Worm (Caenorhabditis elegans): ENCODE results near the gene C03A7.13.

The C03A7.13 gene

DNA sequence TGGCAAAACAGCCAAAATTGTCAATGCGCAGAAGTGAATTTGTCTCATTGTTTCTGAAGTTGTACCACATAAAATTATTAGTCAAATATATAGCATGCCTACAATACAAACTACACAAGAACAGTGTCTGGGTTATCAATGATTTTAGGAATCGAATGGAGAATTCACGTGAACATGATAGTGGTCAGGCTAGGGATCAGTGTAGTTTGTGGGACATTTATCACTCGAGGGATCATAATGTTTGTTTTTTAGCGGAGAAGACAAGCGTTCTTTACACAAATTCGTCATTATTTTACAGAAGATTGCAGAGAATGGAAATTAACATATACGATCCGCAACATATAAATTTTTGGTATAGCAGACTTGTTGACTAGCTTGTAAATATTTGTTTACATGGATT lies 15.1 kb downstream of the C03A7.13 start, which contains the start of gene ugt-51:
Gene ugt-51 (minus strand): TSS at position 101 of the 400 bp plus-strand sequence.
- no peak for TF ChIP-seq ztf-4 (tag; optimal IDR thresholded peaks at IDR 0.05)
- TF ChIP-seq ceh-82 (tag; optimal IDR thresholded peaks at IDR 0.05): no peak
- TF ChIP-seq pqm-1 (tag; optimal IDR thresholded peaks at IDR 0.05): peak; percentile 17

- TF ChIP-seq elt-2 (tag; optimal IDR thresholded peaks at IDR 0.05) (no peak), nhr-237 (tag; optimal IDR thresholded peaks at IDR 0.05) (no peak), egl-5 (tag; optimal IDR thresholded peaks at IDR 0.05) (no peak), ceh-9 (tag; optimal IDR thresholded peaks at IDR 0.05) (no peak), elt-3 (tag; optimal IDR thresholded peaks at IDR 0.05) (no peak), sea-2 (GFP tag; optimal IDR thresholded peaks at IDR 0.05) (no peak), ama-1 (optimal IDR thresholded peaks at IDR 0.05) (no peak), ZK546.5 (tag; optimal IDR thresholded peaks at IDR 0.05) (no peak), nhr-25 (tag; optimal IDR thresholded peaks at IDR 0.05) (no peak), nhr-77 (tag; optimal IDR thresholded peaks at IDR 0.05) (no peak), daf-12 (tag; optimal IDR thresholded peaks at IDR 0.05) (no peak), fos-1 (tag; optimal IDR thresholded peaks at IDR 0.05) (no peak), aly-2 (tag; optimal IDR thresholded peaks at IDR 0.05) (no peak), pha-4 (tag; optimal IDR thresholded peaks at IDR 0.05) (no peak), egl-27 (tag; optimal IDR thresholded peaks at IDR 0.05) (no peak), nhr-11 (tag; optimal IDR thresholded peaks at IDR 0.05) (no peak), eor-1 (tag; optimal IDR thresholded peaks at IDR 0.05) (no peak), lin-15B (tag; optimal IDR thresholded peaks at IDR 0.05) (no peak)
These were observed 19.5 kb downstream of the C03A7.13 start, which contains the start of gene srt-65 for ce11 chrV:5172833-5173232. Gene srt-65, minus strand, starts transcription at chrV:5172933.

DNA sequence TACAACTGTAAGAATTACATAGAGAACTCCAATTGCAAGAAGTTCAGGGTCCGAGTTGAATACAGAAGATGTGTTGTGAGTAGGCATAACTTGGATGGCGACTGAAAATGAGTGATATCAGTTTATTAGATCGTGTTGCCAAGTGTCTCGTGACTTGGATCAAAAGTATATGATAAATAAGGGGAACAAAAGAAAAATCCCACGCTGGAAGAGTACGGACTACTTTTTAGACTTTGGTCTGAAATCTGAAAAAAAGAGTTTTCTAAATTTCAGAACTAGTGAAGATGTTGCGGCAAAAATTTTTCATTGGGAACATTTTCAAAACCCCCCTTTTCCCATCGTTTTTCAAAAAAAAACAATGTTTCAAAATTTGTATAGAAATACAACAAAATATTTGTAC lies 22.8 kb downstream of the C03A7.13 start, which contains the start of gene srt-64:
Gene srt-64 (minus strand): TSS at position 101 of the 400 bp plus-strand sequence.
- TF ChIP-seq sea-2 (GFP tag; optimal IDR thresholded peaks at IDR 0.05) (no peak), nhr-28 (tag; optimal IDR thresholded peaks at IDR 0.05) (no peak), nfya-1 (tag; optimal IDR thresholded peaks at IDR 0.05; ENCODE audit: insufficient read depth) (no peak), pqm-1 (tag; optimal IDR thresholded peaks at IDR 0.05) (no peak), nhr-67 (tag; optimal IDR thresholded peaks at IDR 0.05) (no peak), egl-27 (tag; optimal IDR thresholded peaks at IDR 0.05) (no peak), ztf-4 (tag; optimal IDR thresholded peaks at IDR 0.05) (no peak), ZK546.5 (tag; optimal IDR thresholded peaks at IDR 0.05) (no peak), ama-1 (optimal IDR thresholded peaks at IDR 0.05) (no peak), tbx-2 (tag; optimal IDR thresholded peaks at IDR 0.05) (no peak), nhr-11 (tag; optimal IDR thresholded peaks at IDR 0.05) (no peak), ceh-82 (tag; optimal IDR thresholded peaks at IDR 0.05) (no peak), ztf-11 (tag; optimal IDR thresholded peaks at IDR 0.05) (no peak), eor-1 (tag; optimal IDR thresholded peaks at IDR 0.05) (no peak), nhr-23 (tag; optimal IDR thresholded peaks at IDR 0.05) (no peak)

DNA sequence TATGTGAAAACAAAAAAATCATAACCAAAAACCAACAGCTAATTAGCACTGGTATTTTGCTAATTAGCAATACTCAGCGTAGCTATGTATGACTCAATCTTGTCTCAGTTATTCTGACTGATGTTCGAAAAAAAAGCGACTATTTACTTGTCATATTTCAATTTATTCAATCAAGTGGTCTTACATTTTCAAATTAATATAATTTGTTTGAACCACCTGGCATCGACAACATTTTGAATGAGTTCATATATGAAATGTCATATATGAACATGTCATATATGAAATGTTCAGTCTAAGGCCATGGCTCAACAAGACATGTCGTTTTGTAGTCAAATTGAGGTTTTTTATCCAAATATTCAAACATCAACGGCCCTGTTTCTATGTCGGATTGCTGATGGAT lies 26.9 kb downstream of the C03A7.13 start, which contains the start of gene srw-140:
Gene srw-140 (plus strand): TSS at position 301 of the 400 bp plus-strand sequence.
- TF ChIP-seq nhr-77 (tag; optimal IDR thresholded peaks at IDR 0.05): no peak
- no peak for TF ChIP-seq fkh-10 (GFP tag; optimal IDR thresholded peaks at IDR 0.05)
- TF ChIP-seq ZK546.5 (tag; optimal IDR thresholded peaks at IDR 0.05): no peak
- no peak for TF ChIP-seq ama-1 (optimal IDR thresholded peaks at IDR 0.05)
- no peak for TF ChIP-seq elt-2 (tag; optimal IDR thresholded peaks at IDR 0.05)
- TF ChIP-seq skn-1 (tag; optimal IDR thresholded peaks at IDR 0.05): no peak
- TF ChIP-seq ztf-11 (tag; optimal IDR thresholded peaks at IDR 0.05): no peak
- TF ChIP-seq unc-39 (tag; optimal IDR thresholded peaks at IDR 0.05): no peak
- no peak for TF ChIP-seq pqm-1 (tag; optimal IDR thresholded peaks at IDR 0.05)
- no peak for TF ChIP-seq nfya-1 (tag; optimal IDR thresholded peaks at IDR 0.05; ENCODE audit: insufficient read depth)
- no peak for TF ChIP-seq ceh-28 (tag; optimal IDR thresholded peaks at IDR 0.05)
- no peak for TF ChIP-seq aly-2 (tag; optimal IDR thresholded peaks at IDR 0.05)
- no peak for TF ChIP-seq egl-27 (tag; optimal IDR thresholded peaks at IDR 0.05)
- TF ChIP-seq tbx-2 (tag; optimal IDR thresholded peaks at IDR 0.05): no peak
- no peak for TF ChIP-seq ztf-4 (tag; optimal IDR thresholded peaks at IDR 0.05)
- TF ChIP-seq mml-1 (tag; optimal IDR thresholded peaks at IDR 0.05): no peak
- TF ChIP-seq elt-3 (tag; optimal IDR thresholded peaks at IDR 0.05): no peak
- no peak for TF ChIP-seq nhr-23 (tag; optimal IDR thresholded peaks at IDR 0.05)
- TF ChIP-seq daf-12 (tag; optimal IDR thresholded peaks at IDR 0.05): no peak
- TF ChIP-seq lin-15B (tag; optimal IDR thresholded peaks at IDR 0.05): no peak

DNA sequence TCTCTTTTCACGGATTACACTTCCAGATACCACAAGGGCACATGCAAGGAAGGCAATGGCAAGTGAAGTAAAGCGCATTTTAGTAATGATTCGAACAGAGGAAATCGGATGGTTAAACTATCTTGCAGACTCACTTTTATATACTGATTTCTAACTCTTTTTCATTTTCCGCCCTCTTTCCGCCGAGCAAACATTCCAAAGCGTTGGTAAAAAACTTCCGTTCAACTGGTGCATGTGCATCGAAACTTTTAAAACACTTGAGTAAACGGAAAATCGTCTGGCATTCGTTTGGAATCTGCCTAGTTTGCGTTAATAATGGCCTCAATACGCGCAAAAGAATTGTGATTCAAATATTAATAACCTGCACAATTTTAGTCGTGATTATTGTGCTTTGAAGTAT lies 27.7 kb downstream of the C03A7.13 start, which contains the start of gene abu-7:
Gene abu-7 (minus strand): TSS at position 101 of the 400 bp plus-strand sequence.
- no peak for TF ChIP-seq mdl-1 (tag; optimal IDR thresholded peaks at IDR 0.05)
- TF ChIP-seq unc-39 (tag; optimal IDR thresholded peaks at IDR 0.05): no peak
- no peak for TF ChIP-seq ztf-4 (tag; optimal IDR thresholded peaks at IDR 0.05)
- no peak for TF ChIP-seq zag-1 (tag; optimal IDR thresholded peaks at IDR 0.05)
- no peak for TF ChIP-seq elt-2 (tag; optimal IDR thresholded peaks at IDR 0.05)
- no peak for TF ChIP-seq egl-27 (tag; optimal IDR thresholded peaks at IDR 0.05)
- TF ChIP-seq ceh-82 (tag; optimal IDR thresholded peaks at IDR 0.05): no peak
- no peak for TF ChIP-seq hmg-11 (tag; optimal IDR thresholded peaks at IDR 0.05)
- no peak for TF ChIP-seq R02D3.7 (tag; optimal IDR thresholded peaks at IDR 0.05)
- TF ChIP-seq nhr-12 (tag; optimal IDR thresholded peaks at IDR 0.05): no peak
- no peak for TF ChIP-seq nhr-67 (tag; optimal IDR thresholded peaks at IDR 0.05)
- no peak for TF ChIP-seq nfya-1 (tag; optimal IDR thresholded peaks at IDR 0.05; ENCODE audit: insufficient read depth)
- TF ChIP-seq aly-2 (tag; optimal IDR thresholded peaks at IDR 0.05): no peak
- no peak for TF ChIP-seq unc-62 (GFP tag; optimal IDR thresholded peaks at IDR 0.05)
- TF ChIP-seq fkh-10 (GFP tag; optimal IDR thresholded peaks at IDR 0.05): no peak

Measured in whole organism, L3 larva.